Worm (Caenorhabditis elegans) whole organism, L1 larva: ENCODE measurements around the gene folt-1.

Source experiments
- alr-1 ChIP-seq: fragments of 200-800 bp; sonication (Bioruptor generic); optimal IDR thresholded peaks from 2 replicates; lab custom pipeline; 2018; ENCODE audit warnings: borderline replicate concordance, mild to moderate bottlenecking, missing genetic modification characterization, missing compliant biosample characterization
- blmp-1 ChIP-seq: fragments of 150-350 bp; optimal IDR thresholded peaks from 2 replicates; lab custom pipeline; 2014; ENCODE audit warnings: missing biosample characterization, missing genetic modification characterization
- ceh-8 ChIP-seq: fragments of 200-800 bp; sonication (Bioruptor generic); optimal IDR thresholded peaks from 2 replicates; lab custom pipeline; 2018; ENCODE audit warnings: mild to moderate bottlenecking, missing genetic modification characterization, moderate library complexity, missing compliant biosample characterization
- ceh-82 ChIP-seq, 3 experiments: fragments of 150-350 bp in 1 of 3; sonication (generic microtip) in 2 of 3; optimal IDR thresholded peaks; 2 replicates each; lab custom pipeline; 2014 to 2017; ENCODE audit warnings: missing biosample characterization in 3 of 3, missing genetic modification characterization in 3 of 3
- dpl-1 ChIP-seq, 3 experiments: fragments of 150-350 bp in 2 of 3; sonication (generic microtip) in 1 of 3; optimal IDR thresholded peaks; 2 replicates each; lab custom pipeline; 2014 to 2017; ENCODE audit warnings: missing biosample characterization in 3 of 3, missing genetic modification characterization in 3 of 3, missing genetic modification reagents in 3 of 3
- dsc-1 ChIP-seq: sonication (generic microtip); optimal IDR thresholded peaks from 2 replicates; lab custom pipeline; 2016; ENCODE audit warnings: mild to moderate bottlenecking, missing genetic modification characterization, missing compliant biosample characterization
- efl-1 ChIP-seq, 4 experiments: fragments of 150-350 bp; optimal IDR thresholded peaks in 3 of 4; peaks in 1 of 4; 1 replicate in 1 of 4; 2 replicates in 3 of 4; lab custom pipeline; 2014; ENCODE audit warnings: missing biosample characterization in 2 of 4, missing genetic modification characterization in 2 of 4, missing genetic modification reagents in 2 of 4
- efl-3 ChIP-seq: fragments of 200-800 bp; sonication (Bioruptor generic); optimal IDR thresholded peaks from 2 replicates; lab custom pipeline; 2018; ENCODE audit warnings: mild to moderate bottlenecking, missing genetic modification characterization, missing compliant biosample characterization
- elt-2 ChIP-seq: sonication (generic microtip); optimal IDR thresholded peaks from 2 replicates; lab custom pipeline; 2016; ENCODE audit warnings: missing genetic modification characterization, mild to moderate bottlenecking, inconsistent platforms, missing compliant biosample characterization, missing genetic modification reagents
- fkh-4 ChIP-seq: sonication (generic microtip); optimal IDR thresholded peaks from 2 replicates; lab custom pipeline; 2016; ENCODE audit warnings: missing compliant biosample characterization, missing genetic modification characterization, borderline replicate concordance
- fkh-8 ChIP-seq: sonication (generic microtip); optimal IDR thresholded peaks from 2 replicates; lab custom pipeline; 2016; ENCODE audit warnings: mild to moderate bottlenecking, missing genetic modification characterization, missing compliant biosample characterization
- hlh-17 ChIP-seq: fragments of 200-800 bp; sonication (Bioruptor generic); optimal IDR thresholded peaks from 2 replicates; lab custom pipeline; 2018; ENCODE audit warnings: missing genetic modification characterization, mild to moderate bottlenecking, missing compliant biosample characterization, moderate library complexity, borderline replicate concordance
- hlh-4 ChIP-seq: sonication (generic microtip); optimal IDR thresholded peaks from 2 replicates; lab custom pipeline; 2016; ENCODE audit warnings: mild to moderate bottlenecking, missing genetic modification characterization, missing compliant biosample characterization
- hpl-2 ChIP-seq: fragments of 150-350 bp; optimal IDR thresholded peaks from 2 replicates; lab custom pipeline; 2014; ENCODE audit warnings: missing biosample characterization, missing genetic modification reagents, missing genetic modification characterization
- jun-1 ChIP-seq: fragments of 150-350 bp; optimal IDR thresholded peaks from 2 replicates; lab custom pipeline; 2014; ENCODE audit warnings: missing biosample characterization, missing genetic modification reagents, missing genetic modification characterization
- mdl-1 ChIP-seq, 2 experiments: fragments of 150-350 bp; optimal IDR thresholded peaks; 2 replicates each; lab custom pipeline; 2014 to 2017; ENCODE audit warnings: missing biosample characterization in 2 of 2, missing genetic modification characterization in 2 of 2, inconsistent platforms in 1 of 2
- mef-2 ChIP-seq: fragments of 150-350 bp; optimal IDR thresholded peaks from 2 replicates; lab custom pipeline; 2014; ENCODE audit warnings: missing biosample characterization, missing genetic modification characterization
- mep-1 ChIP-seq: fragments of 150-350 bp; optimal IDR thresholded peaks from 2 replicates; lab custom pipeline; 2014; ENCODE audit warnings: missing biosample characterization, missing genetic modification characterization
- nhr-11 ChIP-seq: fragments of 150-350 bp; optimal IDR thresholded peaks from 2 replicates; lab custom pipeline; 2014; ENCODE audit warnings: missing biosample characterization, missing genetic modification characterization
- nhr-12 ChIP-seq: sonication (generic microtip); optimal IDR thresholded peaks from 2 replicates; lab custom pipeline; 2017; ENCODE audit warnings: missing biosample characterization, missing genetic modification characterization
- nhr-19 ChIP-seq: fragments of 200-800 bp; sonication (Bioruptor generic); conservative IDR thresholded peaks from 2 replicates; pipeline ENCODE4 v1.3.6; 2022; ENCODE audit warnings: missing genetic modification characterization, missing compliant biosample characterization
- nhr-20 ChIP-seq: sonication (generic microtip); optimal IDR thresholded peaks from 2 replicates; lab custom pipeline; 2016; ENCODE audit warnings: mild to moderate bottlenecking, missing genetic modification characterization, missing compliant biosample characterization
- nhr-237 ChIP-seq: fragments of 150-350 bp; optimal IDR thresholded peaks from 2 replicates; lab custom pipeline; 2014; ENCODE audit warnings: missing biosample characterization, missing genetic modification characterization
- nhr-28 ChIP-seq: fragments of 150-350 bp; optimal IDR thresholded peaks from 2 replicates; lab custom pipeline; 2014; ENCODE audit warnings: missing biosample characterization, missing genetic modification characterization
- nhr-76 ChIP-seq: sonication (generic microtip); optimal IDR thresholded peaks from 2 replicates; lab custom pipeline; 2017; ENCODE audit warnings: missing biosample characterization, missing genetic modification characterization
- nhr-84 ChIP-seq: sonication (generic microtip); optimal IDR thresholded peaks from 2 replicates; lab custom pipeline; 2017; ENCODE audit warnings: missing biosample characterization, missing genetic modification characterization
- nhr-85 ChIP-seq: sonication (generic microtip); peaks from one replicate; lab custom pipeline; 2016; ENCODE audit warnings: missing genetic modification characterization, inconsistent platforms, missing compliant biosample characterization
- nhr-90 ChIP-seq: sonication (generic microtip); optimal IDR thresholded peaks from 2 replicates; lab custom pipeline; 2016; ENCODE audit warnings: mild to moderate bottlenecking, missing genetic modification characterization, missing compliant biosample characterization; ENCODE audit not compliant: poor library complexity
- pag-3 ChIP-seq: sonication (generic microtip); optimal IDR thresholded peaks from 2 replicates; lab custom pipeline; 2017; ENCODE audit warnings: missing genetic modification characterization, mild to moderate bottlenecking, missing compliant biosample characterization, antibody characterized with exemption, borderline replicate concordance; ENCODE audit not compliant: insufficient read depth
- rnt-1 ChIP-seq: sonication (generic microtip); optimal IDR thresholded peaks from 2 replicates; lab custom pipeline; 2016; ENCODE audit warnings: mild to moderate bottlenecking, missing genetic modification characterization, moderate library complexity, missing compliant biosample characterization
- snpc-4 ChIP-seq: fragments of 150-350 bp; optimal IDR thresholded peaks from 2 replicates; lab custom pipeline; 2014; ENCODE audit warnings: missing biosample characterization, missing genetic modification characterization
- snu-23 ChIP-seq: sonication (generic microtip); optimal IDR thresholded peaks from 2 replicates; lab custom pipeline; 2016; ENCODE audit warnings: missing genetic modification characterization, missing compliant biosample characterization
- sox-4 ChIP-seq: sonication (generic microtip); optimal IDR thresholded peaks from 2 replicates; lab custom pipeline; 2016; ENCODE audit warnings: missing genetic modification characterization, missing compliant biosample characterization
- sup-37 ChIP-seq: fragments of 200-800 bp; sonication (Bioruptor generic); optimal IDR thresholded peaks from 2 replicates; lab custom pipeline; 2018; ENCODE audit warnings: mild to moderate bottlenecking, missing genetic modification characterization, missing compliant biosample characterization
- unc-130 ChIP-seq: fragments of 150-350 bp; optimal IDR thresholded peaks from 2 replicates; lab custom pipeline; 2017; ENCODE audit warnings: missing biosample characterization, missing genetic modification characterization, inconsistent platforms
- unc-30 ChIP-seq: sonication (generic microtip); optimal IDR thresholded peaks from 2 replicates; lab custom pipeline; 2017; ENCODE audit warnings: missing biosample characterization, missing genetic modification characterization
- unc-62 ChIP-seq: fragments of 150-350 bp; optimal IDR thresholded peaks from 2 replicates; lab custom pipeline; 2014; ENCODE audit warnings: missing biosample characterization, missing genetic modification reagents, missing genetic modification characterization
- unc-86 ChIP-seq: sonication (generic microtip); optimal IDR thresholded peaks from 2 replicates; lab custom pipeline; 2016; ENCODE audit warnings: missing genetic modification characterization, missing compliant biosample characterization
- vab-15 ChIP-seq: sonication (generic microtip); optimal IDR thresholded peaks from 2 replicates; lab custom pipeline; 2017; ENCODE audit warnings: missing genotype, mild to moderate bottlenecking, missing genetic modification characterization, missing compliant biosample characterization
- xbp-1 ChIP-seq: sonication (generic microtip); optimal IDR thresholded peaks from 2 replicates; lab custom pipeline; 2016; ENCODE audit warnings: missing genetic modification characterization, missing compliant biosample characterization
- ztf-11 ChIP-seq, 2 experiments: sonication (generic microtip); optimal IDR thresholded peaks; 2 replicates each; lab custom pipeline; 2016 to 2017; ENCODE audit warnings: missing genetic modification characterization in 2 of 2, missing biosample characterization in 1 of 2, missing compliant biosample characterization in 1 of 2
- ztf-4 ChIP-seq: fragments of 150-350 bp; optimal IDR thresholded peaks from 2 replicates; lab custom pipeline; 2014; ENCODE audit warnings: missing biosample characterization, missing genetic modification characterization

Gene folt-1

ce11 chrV:11113041-11113574 is 28.2 kb upstream of the folt-1 start, which contains the start of gene erfa-3 (continued):
- TF ChIP-seq jun-1 (tag; lab: Kevin White, UChicago) (peak; percentile 33), alr-1 (tag; lab: Kevin White, UChicago) (no peak), vab-15 (tag; lab: Kevin White, UChicago) (no peak), unc-30 (no peak), dpl-1 (GFP tag; optimal IDR thresholded peaks at IDR 0.05; lab: Kevin White, UChicago) (peak; percentile 55 to 62 (median 59)), unc-62 (GFP tag; lab: Kevin White, UChicago) (no peak), efl-3 (GFP tag; lab: Kevin White, UChicago) (no peak), elt-2 (tag; lab: Kevin White, UChicago) (peak; percentile 54), nhr-90 (tag; lab: Kevin White, UChicago) (peak; percentile 69), nhr-76 (tag; lab: Kevin White, UChicago) (peak; percentile 68), unc-86 (peak; percentile 38), mep-1 (peak; percentile 46), efl-1 (optimal IDR thresholded peaks at IDR 0.05; lab: Kevin White, UChicago) (peak; percentile 54 to 65), efl-1 (GFP tag; optimal IDR thresholded peaks at IDR 0.05 in 1 of 2; lab: Kevin White, UChicago) (peak; percentile 52 to 95), hpl-2 (peak; percentile 25), ztf-4 (tag; lab: Kevin White, UChicago) (peak; percentile 27), nhr-237 (tag; lab: Kevin White, UChicago) (no peak), nhr-84 (tag; lab: Kevin White, UChicago) (peak; percentile 5), nhr-19 (GFP tag; lab: Robert Waterston, UW) (peak; percentile 53), xbp-1 (tag; lab: Kevin White, UChicago) (peak; percentile 62), snpc-4 (tag; lab: Kevin White, UChicago) (peak; percentile 50), nhr-28 (tag; lab: Kevin White, UChicago) (no peak), dsc-1 (tag; lab: Kevin White, UChicago) (peak; percentile 68), nhr-12 (no peak), mdl-1 (tag; optimal IDR thresholded peaks at IDR 0.05; lab: Kevin White, UChicago) (peak in 1 of 2 experiments; percentile 64), pag-3 (no peak), rnt-1 (tag; lab: Kevin White, UChicago) (peak; percentile 85), ceh-8 (GFP tag; lab: Kevin White, UChicago) (peak; percentile 28), blmp-1 (tag; lab: Kevin White, UChicago) (no peak), ceh-82 (tag; optimal IDR thresholded peaks at IDR 0.05; lab: Kevin White, UChicago) (peak; percentile 64 to 73 (median 70)), hlh-17 (GFP tag; lab: Kevin White, UChicago) (no peak), sox-4 (tag; lab: Kevin White, UChicago) (peak; percentile 34), mef-2 (no peak), nhr-11 (no peak), fkh-4 (tag; lab: Kevin White, UChicago) (no peak), ztf-11 (tag; optimal IDR thresholded peaks at IDR 0.05; lab: Kevin White, UChicago) (peak in 1 of 2 experiments; percentile 48), fkh-8 (tag; lab: Kevin White, UChicago) (peak; percentile 24), nhr-20 (tag; lab: Kevin White, UChicago) (peak; percentile 59), sup-37 (GFP tag; lab: Kevin White, UChicago) (no peak), snu-23 (GFP tag; lab: Kevin White, UChicago) (peak; percentile 73), unc-130 (peak; percentile 68), nhr-85 (tag; lab: Kevin White, UChicago) (peak; percentile 76), hlh-4 (tag; lab: Kevin White, UChicago) (no peak)
